Fruit fly (Drosophila melanogaster) whole organism, embryonic: ENCODE measurements around the gene CG17572.

Source experiments
- Abd-B ChIP-seq: fragments of 200-800 bp; sonication (Bioruptor generic); optimal IDR thresholded peaks from 2 replicates; lab custom pipeline; 2018; ENCODE audit warnings: missing biosample characterization, mild to moderate bottlenecking, missing genetic modification characterization, moderate library complexity
- Asciz ChIP-seq: fragments of 200-800 bp; sonication (Bioruptor generic); optimal IDR thresholded peaks from 2 replicates; lab custom pipeline; 2017; ENCODE audit warnings: missing biosample characterization, mild to moderate bottlenecking, missing genetic modification characterization, missing genetic modification reagents
- CG10654 ChIP-seq: fragments of 200-800 bp; sonication (Bioruptor generic); optimal IDR thresholded peaks from 2 replicates; lab custom pipeline; 2016; ENCODE audit warnings: missing biosample characterization, missing genetic modification characterization
- CG12071 ChIP-seq: fragments of 200-800 bp; sonication (Bioruptor generic); optimal IDR thresholded peaks from 3 replicates; lab custom pipeline; 2018; ENCODE audit warnings: missing biosample characterization, mild to moderate bottlenecking, missing genetic modification characterization
- CG12744 ChIP-seq: fragments of 200-800 bp; sonication (Bioruptor generic); optimal IDR thresholded peaks from 2 replicates; lab custom pipeline; 2016; ENCODE audit warnings: missing biosample characterization, missing genetic modification characterization
- CG13624 ChIP-seq: fragments of 200-800 bp; sonication (Bioruptor generic); optimal IDR thresholded peaks from 2 replicates; lab custom pipeline; 2016; ENCODE audit warnings: missing biosample characterization, missing genetic modification characterization
- CG14667 ChIP-seq: fragments of 200-800 bp; sonication (Bioruptor generic); IDR thresholded peaks from 2 replicates; pipeline ENCODE4 v1.3.6; 2022; ENCODE audit warnings: missing biosample characterization, missing genetic modification characterization
- CG15073 ChIP-seq: fragments of 200-800 bp; sonication (Bioruptor generic); optimal IDR thresholded peaks from 2 replicates; lab custom pipeline; 2016; ENCODE audit warnings: missing biosample characterization, missing genetic modification characterization
- CG17186 ChIP-seq: fragments of 200-800 bp; sonication (Bioruptor generic); optimal IDR thresholded peaks from 3 replicates; lab custom pipeline; 2017; ENCODE audit warnings: missing biosample characterization, missing genetic modification reagents, missing genetic modification characterization
- CG17385 ChIP-seq: fragments of 200-800 bp; sonication (Bioruptor generic); optimal IDR thresholded peaks from 3 replicates; lab custom pipeline; 2018; ENCODE audit warnings: missing biosample characterization, mild to moderate bottlenecking, missing genetic modification characterization
- CG1792 ChIP-seq: fragments of 200-800 bp; sonication (Bioruptor generic); optimal IDR thresholded peaks from 2 replicates; lab custom pipeline; 2016; ENCODE audit warnings: missing biosample characterization, missing genetic modification characterization
- CG18599 ChIP-seq: fragments of 200-800 bp; sonication (Bioruptor generic); optimal IDR thresholded peaks from 3 replicates; lab custom pipeline; 2017; ENCODE audit warnings: missing biosample characterization, missing genetic modification characterization, mild to moderate bottlenecking, moderate library complexity, missing genetic modification reagents
- CG2712 ChIP-seq: fragments of 200-800 bp; optimal IDR thresholded peaks from 3 replicates; lab custom pipeline; 2019; ENCODE audit warnings: missing biosample characterization, mild to moderate bottlenecking, missing genetic modification characterization, moderate library complexity
- CG32772 ChIP-seq: fragments of 200-800 bp; sonication (Bioruptor generic); IDR thresholded peaks from 2 replicates; pipeline ENCODE4 v1.3.6; 2022; ENCODE audit warnings: missing biosample characterization, missing genetic modification characterization
- CG3281 ChIP-seq: fragments of 200-800 bp; sonication (Bioruptor generic); optimal IDR thresholded peaks from 3 replicates; lab custom pipeline; 2017; ENCODE audit warnings: missing biosample characterization, mild to moderate bottlenecking, missing genetic modification characterization
- CG4404 ChIP-seq: fragments of 200-800 bp; sonication (Bioruptor generic); IDR thresholded peaks from 2 replicates; pipeline ENCODE4 v1.3.6; 2022; ENCODE audit warnings: missing biosample characterization, missing genetic modification characterization
- CG5180 ChIP-seq: fragments of 200-800 bp; sonication (Bioruptor generic); optimal IDR thresholded peaks from 3 replicates; lab custom pipeline; 2017; ENCODE audit warnings: missing biosample characterization, missing genetic modification characterization, mild to moderate bottlenecking, moderate library complexity, missing genetic modification reagents
- CG5953 ChIP-seq: fragments of 200-800 bp; sonication (Bioruptor generic); IDR thresholded peaks from 2 replicates; pipeline ENCODE4 v1.3.6; 2022; ENCODE audit warnings: missing biosample characterization, missing genetic modification characterization
- CG6254 ChIP-seq: fragments of 200-800 bp; sonication (Bioruptor generic); optimal IDR thresholded peaks from 3 replicates; lab custom pipeline; 2017; ENCODE audit warnings: mild to moderate bottlenecking, missing biosample characterization, missing genetic modification reagents, missing genetic modification characterization
- CG6791 ChIP-seq: fragments of 200-800 bp; sonication (Bioruptor generic); IDR thresholded peaks from 3 replicates; pipeline ENCODE4 v1.3.6; 2022; ENCODE audit warnings: missing biosample characterization, missing genetic modification characterization; ENCODE audit not compliant: partially characterized antibody
- CG7357 ChIP-seq: fragments of 200-800 bp; sonication (Bioruptor generic); IDR thresholded peaks from 3 replicates; pipeline ENCODE4 v1.3.6; 2022; ENCODE audit warnings: missing biosample characterization, missing genetic modification characterization
- CG7987 ChIP-seq: fragments of 200-800 bp; sonication (Bioruptor generic); optimal IDR thresholded peaks from 2 replicates; lab custom pipeline; 2018; ENCODE audit warnings: missing biosample characterization, mild to moderate bottlenecking, missing genetic modification characterization, moderate library complexity
- CG9437 ChIP-seq: fragments of 200-800 bp; sonication (Bioruptor generic); optimal IDR thresholded peaks from 2 replicates; lab custom pipeline; 2018; ENCODE audit warnings: missing biosample characterization, mild to moderate bottlenecking, missing genetic modification characterization
- CG9797 ChIP-seq: fragments of 200-800 bp; sonication (Bioruptor generic); optimal IDR thresholded peaks from 3 replicates; lab custom pipeline; 2018; ENCODE audit warnings: missing biosample characterization, mild to moderate bottlenecking, missing genetic modification characterization
- Dad ChIP-seq: fragments of 200-800 bp; sonication (Bioruptor generic); optimal IDR thresholded peaks from 3 replicates; lab custom pipeline; 2016; ENCODE audit warnings: missing biosample characterization, missing genetic modification characterization
- Doc3 ChIP-seq: fragments of 200-800 bp; sonication (Bioruptor generic); IDR thresholded peaks from 3 replicates; pipeline ENCODE4 v1.3.6; 2022; ENCODE audit warnings: missing biosample characterization, missing genetic modification characterization; ENCODE audit not compliant: partially characterized antibody
- HLH54F ChIP-seq: fragments of 200-800 bp; sonication (Bioruptor generic); optimal IDR thresholded peaks from 3 replicates; lab custom pipeline; 2016; ENCODE audit warnings: missing biosample characterization, missing genetic modification characterization
- Jarid2 ChIP-seq: fragments of 200-800 bp; sonication (Bioruptor generic); optimal IDR thresholded peaks from 3 replicates; lab custom pipeline; 2017; ENCODE audit warnings: mild to moderate bottlenecking, missing biosample characterization, missing genetic modification reagents, missing genetic modification characterization
- Myb ChIP-seq: fragments of 200-800 bp; sonication (Bioruptor generic); optimal IDR thresholded peaks from 2 replicates; lab custom pipeline; 2016; ENCODE audit warnings: missing biosample characterization, missing genetic modification characterization
- NC2β ChIP-seq: fragments of 200-800 bp; sonication (Bioruptor generic); optimal IDR thresholded peaks from 2 replicates; lab custom pipeline; 2016; ENCODE audit warnings: missing biosample characterization, missing genetic modification characterization
- PHDP ChIP-seq: fragments of 200-800 bp; sonication (Bioruptor generic); optimal IDR thresholded peaks from 3 replicates; lab custom pipeline; 2018; ENCODE audit warnings: missing biosample characterization, mild to moderate bottlenecking, missing genetic modification characterization, moderate library complexity
- Rfx ChIP-seq: fragments of 200-800 bp; sonication (Bioruptor generic); IDR thresholded peaks from 2 replicates; pipeline ENCODE4 v1.3.6; 2022; ENCODE audit warnings: missing biosample characterization, missing genetic modification characterization
- Six4 ChIP-seq: fragments of 200-800 bp; sonication (Bioruptor generic); optimal IDR thresholded peaks from 2 replicates; lab custom pipeline; 2016; ENCODE audit warnings: missing biosample characterization, missing genetic modification characterization
- Xrp1 ChIP-seq: fragments of 200-800 bp; sonication (Bioruptor generic); IDR thresholded peaks from 2 replicates; pipeline ENCODE4 v1.3.6; 2022; ENCODE audit warnings: missing biosample characterization, missing genetic modification characterization
- amos ChIP-seq: fragments of 200-800 bp; sonication (Bioruptor generic); IDR thresholded peaks from 2 replicates; pipeline ENCODE4 v1.3.6; 2022; ENCODE audit warnings: missing biosample characterization, missing genetic modification characterization; ENCODE audit not compliant: partially characterized antibody
- ap ChIP-seq: fragments of 200-800 bp; sonication (Bioruptor generic); IDR thresholded peaks from 2 replicates; pipeline ENCODE4 v1.3.6; 2022; ENCODE audit warnings: missing biosample characterization, missing genetic modification characterization
- bab2 ChIP-seq: fragments of 200-800 bp; sonication (Bioruptor generic); optimal IDR thresholded peaks from 2 replicates; lab custom pipeline; 2016; ENCODE audit warnings: missing biosample characterization, missing genetic modification characterization
- chn ChIP-seq: fragments of 200-800 bp; sonication (Bioruptor generic); optimal IDR thresholded peaks from 2 replicates; lab custom pipeline; 2016; ENCODE audit warnings: missing biosample characterization, missing genetic modification characterization
- emc ChIP-seq: fragments of 200-800 bp; sonication (Bioruptor generic); optimal IDR thresholded peaks from 2 replicates; lab custom pipeline; 2016; ENCODE audit warnings: missing biosample characterization, missing genetic modification characterization
- ftz-f1 ChIP-seq: fragments of 200-800 bp; sonication (Bioruptor generic); optimal IDR thresholded peaks from 2 replicates; lab custom pipeline; 2016; ENCODE audit warnings: missing biosample characterization, missing genetic modification characterization
- jumu ChIP-seq: fragments of 200-800 bp; sonication (Bioruptor generic); optimal IDR thresholded peaks from 3 replicates; lab custom pipeline; 2016; ENCODE audit warnings: missing biosample characterization, missing genetic modification characterization
- lola ChIP-seq, 3 experiments: fragments of >200 bp in 2 of 3; fragments of 200-800 bp in 1 of 3; sonication (Bioruptor generic) in 1 of 3; optimal IDR thresholded peaks; 2 replicates each; lab custom pipeline; 2017 to 2019; ENCODE audit warnings: missing biosample characterization in 3 of 3, missing genetic modification characterization in 3 of 3, mild to moderate bottlenecking in 1 of 3, moderate library complexity in 1 of 3
- maf-S ChIP-seq: fragments of 200-800 bp; sonication (Bioruptor generic); optimal IDR thresholded peaks from 2 replicates; lab custom pipeline; 2016; ENCODE audit warnings: missing biosample characterization, missing genetic modification characterization
- p53 ChIP-seq: fragments of 200-800 bp; sonication (Bioruptor generic); optimal IDR thresholded peaks from 2 replicates; lab custom pipeline; 2016; ENCODE audit warnings: missing biosample characterization, missing genetic modification characterization
- pan ChIP-seq, 4 experiments: fragments of >200 bp in 3 of 4; fragments of 200-800 bp in 1 of 4; sonication (Bioruptor generic) in 1 of 4; optimal IDR thresholded peaks in 3 of 4; IDR thresholded peaks in 1 of 4; 2 replicates each; pipeline versions ENCODE4 v1.3.6 to Lab custom; 2017 to 2022; ENCODE audit warnings: missing biosample characterization in 2 of 4, missing genetic modification characterization in 2 of 4, mixed read lengths in 1 of 4
- pfk ChIP-seq: fragments of 200-800 bp; sonication (Bioruptor generic); optimal IDR thresholded peaks from 2 replicates; lab custom pipeline; 2018; ENCODE audit warnings: missing biosample characterization, mild to moderate bottlenecking, missing genetic modification characterization, moderate library complexity
- pnt ChIP-seq: fragments of 200-800 bp; sonication (Bioruptor generic); optimal IDR thresholded peaks from 3 replicates; lab custom pipeline; 2016; ENCODE audit warnings: missing biosample characterization, missing genetic modification characterization
- sug ChIP-seq: fragments of 200-800 bp; optimal IDR thresholded peaks from 2 replicates; lab custom pipeline; 2019; ENCODE audit warnings: missing biosample characterization, mild to moderate bottlenecking, missing genetic modification characterization, moderate library complexity
- tll ChIP-seq, 2 experiments: fragments of 200-800 bp in 1 of 2; fragments of >200 bp in 1 of 2; sonication (Bioruptor generic) in 1 of 2; optimal IDR thresholded peaks; 2 replicates each; lab custom pipeline; 2017 to 2019; ENCODE audit warnings: missing biosample characterization in 2 of 2, missing genetic modification characterization in 2 of 2, mild to moderate bottlenecking in 1 of 2, moderate library complexity in 1 of 2
- vnd ChIP-seq: fragments of 200-800 bp; sonication (Bioruptor generic); IDR thresholded peaks from 3 replicates; pipeline ENCODE4 v1.3.6; 2022; ENCODE audit warnings: missing biosample characterization, missing genetic modification characterization; ENCODE audit not compliant: partially characterized antibody
- z ChIP-seq: fragments of 200-800 bp; sonication (Bioruptor generic); IDR thresholded peaks from 3 replicates; pipeline ENCODE4 v1.3.6; 2022; ENCODE audit warnings: missing biosample characterization, missing genetic modification characterization

CG17572 gene

DNA sequence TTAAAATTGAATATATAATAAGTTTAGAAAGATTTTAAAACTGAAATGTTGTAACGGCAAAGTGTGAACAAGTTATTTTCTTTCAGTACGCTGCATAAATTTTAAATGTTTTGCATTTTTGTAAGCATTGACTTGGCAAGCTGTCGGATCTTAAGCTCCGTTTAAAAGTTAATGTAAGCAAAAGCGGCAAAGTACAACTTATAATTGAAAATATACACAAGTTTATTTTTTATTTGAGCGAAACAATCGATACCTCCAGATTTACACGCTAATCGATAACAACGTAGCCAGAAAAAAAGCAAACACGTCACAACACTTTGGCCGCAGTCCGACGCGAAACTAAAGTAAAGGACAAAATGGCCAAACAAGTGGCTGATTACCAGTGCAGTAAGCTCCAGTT lies 32.4 kb downstream of the CG17572 start, which contains the start of gene Catsup (continued):
- TF ChIP-seq vnd (GFP tag; lab: Robert Waterston, UW) (peak; percentile 49; the same call in 1 of the 3 replicates), Myb (GFP tag; lab: Kevin White, UChicago) (peak; percentile 46), lola (GFP tag; optimal IDR thresholded peaks at IDR 0.05; lab: Kevin White, UChicago) (no peak), chn (GFP tag; lab: Kevin White, UChicago) (no peak), Rfx (GFP tag; lab: Robert Waterston, UW) (no peak), Six4 (GFP tag; lab: Kevin White, UChicago) (no peak), amos (peak; percentile 59), CG32772 (GFP tag; lab: Robert Waterston, UW) (no peak), CG2712 (tag; lab: Kevin White, UChicago) (no peak), CG7357 (GFP tag; lab: Robert Waterston, UW) (peak; percentile 82), pfk (GFP tag; lab: Kevin White, UChicago) (no peak), ap (no peak), CG14667 (GFP tag; lab: Robert Waterston, UW) (no peak), maf-S (no peak), Abd-B (no peak), Xrp1 (GFP tag; lab: Robert Waterston, UW) (no peak), ftz-f1 (GFP tag; lab: Kevin White, UChicago) (no peak), CG6791 (GFP tag; lab: Robert Waterston, UW) (peak; percentile 76), HLH54F (GFP tag; lab: Kevin White, UChicago) (no peak), z (GFP tag; lab: Robert Waterston, UW) (no peak), jumu (GFP tag; lab: Kevin White, UChicago) (no peak), CG5180 (GFP tag; lab: Kevin White, UChicago) (no peak), Asciz (GFP tag; lab: Kevin White, UChicago) (no peak), CG6254 (GFP tag; lab: Kevin White, UChicago) (no peak), CG5953 (no peak), CG15073 (no peak), sug (tag; lab: Kevin White, UChicago) (no peak), CG7987 (GFP tag; lab: Kevin White, UChicago) (no peak), p53 (GFP tag; lab: Kevin White, UChicago) (no peak), pan (optimal IDR thresholded peaks at IDR 0.05; lab: Kevin White, UChicago) (no peak), pan (GFP tag; optimal IDR thresholded peaks at IDR 0.05 in 1 of 2, IDR thresholded peaks at IDR 0.05 in 1 of 2) (no peak), CG12744 (GFP tag; lab: Kevin White, UChicago) (no peak), emc (GFP tag; lab: Kevin White, UChicago) (no peak), CG10654 (GFP tag; lab: Kevin White, UChicago) (no peak), CG17186 (GFP tag; lab: Kevin White, UChicago) (no peak), Jarid2 (no peak), NC2β (GFP tag; lab: Kevin White, UChicago) (no peak), bab2 (GFP tag; lab: Kevin White, UChicago) (no peak), PHDP (tag; lab: Kevin White, UChicago) (no peak), CG13624 (GFP tag; lab: Kevin White, UChicago) (no peak), CG17385 (no peak), CG12071 (GFP tag; lab: Kevin White, UChicago) (no peak), CG9797 (GFP tag; lab: Kevin White, UChicago) (no peak), pnt (no peak), tll (GFP tag; optimal IDR thresholded peaks at IDR 0.05; lab: Kevin White, UChicago) (no peak), CG3281 (GFP tag; lab: Kevin White, UChicago) (no peak), Doc3 (GFP tag; lab: Robert Waterston, UW) (peak; percentile 78), CG18599 (GFP tag; lab: Kevin White, UChicago) (no peak), CG1792 (no peak), CG4404 (no peak), CG9437 (GFP tag; lab: Kevin White, UChicago) (peak; percentile 21), Dad (no peak)
